Fruit fly (Drosophila melanogaster): ENCODE measurements around the gene kl-2.
"Not testable (repeated sequence)": the region's sequence is repeated elsewhere in the genome, so short reads cannot be mapped to it uniquely, and the experiment has no call there.

kl-2 gene

dm6 chrY:572788-573187 is at the start of gene kl-2:
TSS of gene kl-2 (plus strand) at chrY:573088.
- TF ChIP-seq CG8478 (optimal IDR thresholded peaks at IDR 0.05): no peak
- TF ChIP-seq CTCF (optimal IDR thresholded peaks at IDR 0.05): no peak

- TF ChIP-seq CG8478, CTCF (optimal IDR thresholded peaks at IDR 0.05): not testable (repeated sequence)
Measured at dm6 chrY:702130-702529, 129.2 kb downstream of the kl-2 start, which contains the start of gene ARY. TSS of gene ARY (plus strand) at chrY:702430.
